Worm (Caenorhabditis elegans) whole organism, late embryonic: ENCODE measurements around the gene T26H10.2.
"Not testable (repeated sequence)": the region's sequence is repeated elsewhere in the genome, so short reads cannot be mapped to it uniquely, and the experiment has no call there.

ENCODE experiments used
- F13H6.1 ChIP-seq: sonication (generic microtip); optimal IDR thresholded peaks from 2 replicates; lab custom pipeline; 2016; ENCODE audit warnings: missing genetic modification characterization, missing compliant biosample characterization
- K02D7.2 ChIP-seq: sonication (generic microtip); optimal IDR thresholded peaks from 2 replicates; lab custom pipeline; 2017; ENCODE audit warnings: mild to moderate bottlenecking, missing genetic modification characterization, missing compliant biosample characterization
- T23F11.4 ChIP-seq: fragments of 200-800 bp; sonication (Bioruptor generic); optimal IDR thresholded peaks from 2 replicates; lab custom pipeline; 2018; ENCODE audit warnings: mild to moderate bottlenecking, missing genetic modification characterization, missing compliant biosample characterization
- ahr-1 ChIP-seq: sonication (generic microtip); optimal IDR thresholded peaks from 2 replicates; lab custom pipeline; 2016; ENCODE audit warnings: missing genetic modification characterization, missing compliant biosample characterization
- ceh-14 ChIP-seq: sonication (generic microtip); optimal IDR thresholded peaks from 2 replicates; lab custom pipeline; 2016; ENCODE audit warnings: missing genotype, missing genetic modification characterization, missing compliant biosample characterization
- ceh-18 ChIP-seq: sonication (generic microtip); optimal IDR thresholded peaks from 2 replicates; lab custom pipeline; 2016; ENCODE audit warnings: missing genetic modification characterization, missing compliant biosample characterization
- ceh-2 ChIP-seq: sonication (generic microtip); optimal IDR thresholded peaks from 2 replicates; lab custom pipeline; 2016; ENCODE audit warnings: missing genotype, missing genetic modification characterization, missing compliant biosample characterization
- ceh-22 ChIP-seq: sonication (generic microtip); optimal IDR thresholded peaks from 2 replicates; lab custom pipeline; 2017; ENCODE audit warnings: missing biosample characterization, missing genetic modification characterization
- ceh-30 ChIP-seq: fragments of 150-350 bp; optimal IDR thresholded peaks from 2 replicates; lab custom pipeline; 2014; ENCODE audit warnings: missing biosample characterization, missing genetic modification characterization
- ceh-34 ChIP-seq: sonication (generic microtip); optimal IDR thresholded peaks from 2 replicates; lab custom pipeline; 2016; ENCODE audit warnings: mild to moderate bottlenecking, missing genetic modification characterization, missing compliant biosample characterization
- ceh-45 ChIP-seq: fragments of 200-800 bp; sonication (Bioruptor generic); IDR thresholded peaks from 2 replicates; pipeline ENCODE4 v1.3.6; 2022; ENCODE audit warnings: missing genetic modification reagents, missing genetic modification characterization, missing compliant biosample characterization
- ceh-48 ChIP-seq: sonication (generic microtip); optimal IDR thresholded peaks from 2 replicates; lab custom pipeline; 2016; ENCODE audit warnings: missing genetic modification characterization, inconsistent platforms, missing compliant biosample characterization
- ceh-9 ChIP-seq: sonication (generic microtip); optimal IDR thresholded peaks from 2 replicates; lab custom pipeline; 2016; ENCODE audit warnings: mild to moderate bottlenecking, missing genetic modification characterization, inconsistent platforms, missing compliant biosample characterization
- che-1 ChIP-seq: sonication (generic microtip); optimal IDR thresholded peaks from 2 replicates; lab custom pipeline; 2016; ENCODE audit warnings: mild to moderate bottlenecking, missing genetic modification characterization, missing compliant biosample characterization
- dmd-4 ChIP-seq: sonication (generic microtip); optimal IDR thresholded peaks from 2 replicates; lab custom pipeline; 2016; ENCODE audit warnings: borderline replicate concordance, missing genetic modification characterization, missing compliant biosample characterization
- elt-4 ChIP-seq: sonication (generic microtip); optimal IDR thresholded peaks from 2 replicates; lab custom pipeline; 2016; ENCODE audit warnings: missing genetic modification characterization, missing compliant biosample characterization
- ets-4 ChIP-seq: sonication (generic microtip); optimal IDR thresholded peaks from 2 replicates; lab custom pipeline; 2016; ENCODE audit warnings: missing genetic modification characterization, missing compliant biosample characterization
- fax-1 ChIP-seq: sonication (generic microtip); optimal IDR thresholded peaks from 2 replicates; lab custom pipeline; 2016; ENCODE audit warnings: missing genotype, missing genetic modification characterization, missing compliant biosample characterization
- fkh-10 ChIP-seq: fragments of 150-350 bp; optimal IDR thresholded peaks from 2 replicates; lab custom pipeline; 2014; ENCODE audit warnings: missing biosample characterization, missing genetic modification reagents, missing genetic modification characterization
- fkh-6 ChIP-seq: sonication (generic microtip); optimal IDR thresholded peaks from 2 replicates; lab custom pipeline; 2016; ENCODE audit warnings: missing genetic modification characterization, missing compliant biosample characterization
- hlh-15 ChIP-seq: sonication (generic microtip); optimal IDR thresholded peaks from 2 replicates; lab custom pipeline; 2016; ENCODE audit warnings: missing genetic modification characterization, missing compliant biosample characterization
- hlh-30 ChIP-seq: sonication (generic microtip); optimal IDR thresholded peaks from 2 replicates; lab custom pipeline; 2017; ENCODE audit warnings: antibody characterized with exemption, missing genetic modification characterization, missing compliant biosample characterization; ENCODE audit not compliant: insufficient read depth
- hlh-6 ChIP-seq: sonication (generic microtip); optimal IDR thresholded peaks from 2 replicates; lab custom pipeline; 2016; ENCODE audit warnings: missing genotype, missing genetic modification characterization, missing compliant biosample characterization
- lin-11 ChIP-seq: fragments of 200-800 bp; sonication (Bioruptor generic); optimal IDR thresholded peaks from 2 replicates; lab custom pipeline; 2018; ENCODE audit warnings: mild to moderate bottlenecking, missing genetic modification characterization, missing compliant biosample characterization
- mec-3 ChIP-seq: sonication (generic microtip); optimal IDR thresholded peaks from 2 replicates; lab custom pipeline; 2016; ENCODE audit warnings: borderline replicate concordance, missing genetic modification characterization, missing compliant biosample characterization
- nfya-1 ChIP-seq: sonication (generic microtip); optimal IDR thresholded peaks from 2 replicates; lab custom pipeline; 2017; ENCODE audit warnings: missing genetic modification characterization, mild to moderate bottlenecking, missing compliant biosample characterization, antibody characterized with exemption, moderate library complexity
- nhr-11 ChIP-seq: fragments of 150-350 bp; optimal IDR thresholded peaks from 2 replicates; lab custom pipeline; 2014; ENCODE audit warnings: missing biosample characterization, missing genetic modification characterization
- pat-9 ChIP-seq: fragments of 200-800 bp; sonication (Bioruptor generic); optimal IDR thresholded peaks from 2 replicates; lab custom pipeline; 2018; ENCODE audit warnings: mild to moderate bottlenecking, missing genetic modification characterization, moderate library complexity, missing compliant biosample characterization
- pax-1 ChIP-seq: fragments of 150-350 bp; optimal IDR thresholded peaks from 2 replicates; lab custom pipeline; 2014; ENCODE audit warnings: missing biosample characterization, missing genetic modification characterization
- pha-4 ChIP-seq: fragments of 150-350 bp; optimal IDR thresholded peaks from 2 replicates; lab custom pipeline; 2018; ENCODE audit warnings: missing biosample characterization, missing genetic modification reagents, missing genetic modification characterization
- pqm-1 ChIP-seq: sonication (generic microtip); optimal IDR thresholded peaks from 2 replicates; lab custom pipeline; 2016; ENCODE audit warnings: missing genetic modification characterization, missing compliant biosample characterization
- pros-1 ChIP-seq: fragments of 150-350 bp; optimal IDR thresholded peaks from 2 replicates; lab custom pipeline; 2014; ENCODE audit warnings: missing biosample characterization, missing genetic modification reagents, missing genetic modification characterization
- ref-2 ChIP-seq: sonication (generic microtip); optimal IDR thresholded peaks from 2 replicates; lab custom pipeline; 2016; ENCODE audit warnings: missing genetic modification characterization, missing compliant biosample characterization
- rnt-1 ChIP-seq: sonication (generic microtip); optimal IDR thresholded peaks from 2 replicates; lab custom pipeline; 2016; ENCODE audit warnings: missing genetic modification characterization, missing compliant biosample characterization
- sdc-2 ChIP-seq: sonication (generic microtip); optimal IDR thresholded peaks from 2 replicates; lab custom pipeline; 2016; ENCODE audit warnings: missing genotype, missing genetic modification characterization, missing compliant biosample characterization
- sox-2 ChIP-seq: fragments of 200-800 bp; sonication (Bioruptor generic); IDR thresholded peaks from 2 replicates; pipeline ENCODE4 v1.3.6; 2022; ENCODE audit warnings: missing genetic modification reagents, missing genetic modification characterization, missing compliant biosample characterization
- sox-4 ChIP-seq: sonication (generic microtip); optimal IDR thresholded peaks from 2 replicates; lab custom pipeline; 2017; ENCODE audit warnings: mild to moderate bottlenecking, missing genetic modification characterization, inconsistent platforms, missing compliant biosample characterization
- tbx-2 ChIP-seq: sonication (generic microtip); optimal IDR thresholded peaks from 2 replicates; lab custom pipeline; 2016; ENCODE audit warnings: missing genetic modification characterization, missing compliant biosample characterization
- ttx-3 ChIP-seq: sonication (generic microtip); optimal IDR thresholded peaks from 2 replicates; lab custom pipeline; 2016; ENCODE audit warnings: missing genetic modification reagents, missing genetic modification characterization, missing compliant biosample characterization
- unc-3 ChIP-seq, 2 experiments: fragments of 200-800 bp in 1 of 2; sonication (Bioruptor generic) in 1 of 2; sonication (generic microtip) in 1 of 2; conservative IDR thresholded peaks in 1 of 2; optimal IDR thresholded peaks in 1 of 2; 2 replicates each; pipeline versions ENCODE4 v1.3.6 to Lab custom; 2016 to 2022; ENCODE audit warnings: missing compliant biosample characterization in 2 of 2, missing genetic modification characterization in 2 of 2, missing genetic modification reagents in 1 of 2
- unc-42 ChIP-seq: sonication (generic microtip); optimal IDR thresholded peaks from 2 replicates; lab custom pipeline; 2016; ENCODE audit warnings: missing genotype, missing genetic modification characterization, missing compliant biosample characterization
- zip-5 ChIP-seq: sonication (generic microtip); optimal IDR thresholded peaks from 2 replicates; lab custom pipeline; 2016; ENCODE audit warnings: missing genetic modification characterization, missing compliant biosample characterization
- ztf-16 ChIP-seq: sonication (generic microtip); optimal IDR thresholded peaks from 2 replicates; lab custom pipeline; 2017; ENCODE audit warnings: missing genetic modification characterization, missing compliant biosample characterization

The T26H10.2 gene

DNA sequence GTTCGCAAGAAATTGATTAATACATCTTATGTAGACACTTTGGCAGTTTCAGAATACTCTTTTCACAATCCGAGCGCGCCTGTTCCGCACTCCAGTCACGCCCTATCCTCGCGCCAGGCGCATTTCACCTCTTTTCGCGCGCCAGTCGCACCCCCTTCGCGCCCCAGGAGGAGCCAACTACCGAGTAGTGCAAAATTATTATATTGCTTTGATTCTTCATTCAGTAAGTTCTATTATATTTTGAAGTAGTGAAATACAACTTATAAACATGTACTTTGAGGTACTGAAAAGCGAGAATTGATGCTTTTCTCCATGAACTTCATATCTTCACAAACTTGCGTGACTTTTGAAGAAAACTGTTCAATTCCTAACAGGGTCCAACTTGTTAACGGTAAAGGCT is 28.3 kb downstream of the T26H10.2 start, which contains the start of gene nas-18:
Gene nas-18, plus strand, starts transcription at position 301 of the 400 bp plus-strand sequence.
- TF ChIP-seq ceh-22; ceh-45; pros-1 (tag; lab: Kevin White, UChicago): not testable (repeated sequence)

DNA sequence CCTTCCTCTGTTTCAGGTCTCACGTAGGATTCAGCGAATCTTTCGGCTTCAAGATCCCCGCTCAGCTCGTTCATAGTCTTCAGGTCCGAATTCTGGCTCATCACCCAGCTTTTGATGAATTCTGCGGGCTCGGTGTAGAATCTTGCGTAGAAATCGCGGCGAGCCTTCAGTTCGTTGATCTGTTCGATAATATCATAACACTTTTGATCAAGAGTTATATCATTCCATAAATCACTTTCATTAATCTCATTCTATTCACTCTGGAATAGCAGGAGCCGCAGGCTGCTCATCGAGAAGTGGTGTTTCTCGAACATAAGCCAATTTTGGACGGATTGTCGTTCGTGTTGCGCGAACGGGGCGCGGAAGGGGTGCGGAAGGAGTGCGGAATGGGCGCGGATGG is 29.4 kb downstream of the T26H10.2 start, which contains the start of gene K03B8.4:
Gene K03B8.4, minus strand, starts transcription at position 101 of the 400 bp plus-strand sequence.
- TF ChIP-seq fax-1 (tag; lab: Kevin White, UChicago); ceh-48 (tag; lab: Kevin White, UChicago); fkh-10: not testable (repeated sequence)

- TF ChIP-seq ceh-30 (tag; lab: Kevin White, UChicago) (no peak), T23F11.4 (GFP tag; lab: Kevin White, UChicago) (no peak), unc-42 (no peak), hlh-30 (tag; lab: Kevin White, UChicago) (no peak), sox-2 (no peak), pax-1 (tag; lab: Kevin White, UChicago) (no peak), K02D7.2 (tag; lab: Kevin White, UChicago) (no peak), elt-4 (tag; lab: Kevin White, UChicago) (no peak), ztf-16 (tag; lab: Kevin White, UChicago) (no peak), ceh-48 (tag; lab: Kevin White, UChicago) (no peak), nhr-11 (tag; lab: Kevin White, UChicago) (no peak), lin-11 (no peak), che-1 (tag; lab: Kevin White, UChicago) (no peak), ceh-9 (tag; lab: Kevin White, UChicago) (no peak), F13H6.1 (tag; lab: Kevin White, UChicago) (no peak)
Observed at ce11 chrV:11392020-11392419, 32.4 kb downstream of the T26H10.2 start, which contains the start of gene nas-16. nas-16 (plus strand) TSS chrV:11392320.

ce11 chrV:11390394-11390793 is 34.1 kb downstream of the T26H10.2 start, which contains the start of the genes K03B8.11 and K03B8.14:
K03B8.11 (minus strand) TSS chrV:11390494.
K03B8.14 (plus strand) TSS chrV:11390503.
- TF ChIP-seq mec-3 (tag; lab: Kevin White, UChicago) (no peak), ets-4 (tag; lab: Kevin White, UChicago) (no peak), T23F11.4 (GFP tag; lab: Kevin White, UChicago) (no peak), ttx-3 (tag; lab: Kevin White, UChicago) (no peak), ceh-30 (tag; lab: Kevin White, UChicago) (no peak), zip-5 (tag; lab: Kevin White, UChicago) (no peak), ceh-9 (tag; lab: Kevin White, UChicago) (no peak), tbx-2 (tag; lab: Kevin White, UChicago) (no peak), ceh-22 (no peak), hlh-6 (tag; lab: Kevin White, UChicago) (no peak), ceh-2 (tag; lab: Kevin White, UChicago) (no peak), rnt-1 (tag; lab: Kevin White, UChicago) (no peak), ref-2 (tag; lab: Kevin White, UChicago) (no peak), ahr-1 (no peak), ceh-14 (no peak), hlh-30 (tag; lab: Kevin White, UChicago) (no peak), unc-3 (GFP tag; conservative IDR thresholded peaks at IDR 0.05; lab: Robert Waterston, UW) (no peak), unc-3 (tag; optimal IDR thresholded peaks at IDR 0.05; lab: Kevin White, UChicago) (no peak), ceh-18 (no peak), pqm-1 (tag; lab: Kevin White, UChicago) (no peak)

DNA sequence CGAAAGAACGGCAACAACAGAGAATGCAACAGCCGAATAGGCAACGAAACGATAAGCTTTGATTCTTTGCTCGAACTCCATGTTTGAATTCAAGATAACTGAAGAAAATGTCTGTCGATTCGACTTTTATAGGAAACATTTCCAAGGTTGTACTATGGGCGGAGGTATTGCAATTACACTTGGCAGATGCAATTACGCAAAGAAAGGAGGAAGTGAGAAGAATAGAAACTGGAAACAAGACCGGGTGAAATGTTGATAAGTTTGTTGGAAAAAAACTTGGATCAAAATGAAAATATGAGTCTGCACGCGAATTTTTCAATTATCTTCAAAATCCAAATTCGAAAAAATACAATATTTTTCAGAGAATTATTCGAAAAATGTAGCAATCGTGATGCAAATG is 34.7 kb downstream of the T26H10.2 start, which contains the start of gene col-155:
Gene col-155, minus strand, starts transcription at position 101 of the 400 bp plus-strand sequence.
- TF ChIP-seq ceh-34 (tag; lab: Kevin White, UChicago) (no peak), hlh-15 (tag; lab: Kevin White, UChicago) (no peak), unc-3 (GFP tag; conservative IDR thresholded peaks at IDR 0.05; lab: Robert Waterston, UW) (no peak), unc-3 (tag; optimal IDR thresholded peaks at IDR 0.05; lab: Kevin White, UChicago) (no peak), sox-4 (tag; lab: Kevin White, UChicago) (no peak), dmd-4 (tag; lab: Kevin White, UChicago) (no peak), fkh-6 (tag; lab: Kevin White, UChicago) (no peak), pat-9 (tag; lab: Kevin White, UChicago) (no peak), pha-4 (tag; lab: Kevin White, UChicago) (no peak), pax-1 (tag; lab: Kevin White, UChicago) (no peak), ceh-14 (no peak), F13H6.1 (tag; lab: Kevin White, UChicago) (no peak), ztf-16 (tag; lab: Kevin White, UChicago) (no peak), nfya-1 (tag; lab: Kevin White, UChicago) (no peak), sdc-2 (tag; lab: Kevin White, UChicago) (no peak), fkh-10 (no peak), ceh-48 (tag; lab: Kevin White, UChicago) (no peak), hlh-30 (tag; lab: Kevin White, UChicago) (no peak), pqm-1 (tag; lab: Kevin White, UChicago) (no peak)
